Worm (Caenorhabditis elegans): ENCODE results near the gene unc-9.

DNA sequence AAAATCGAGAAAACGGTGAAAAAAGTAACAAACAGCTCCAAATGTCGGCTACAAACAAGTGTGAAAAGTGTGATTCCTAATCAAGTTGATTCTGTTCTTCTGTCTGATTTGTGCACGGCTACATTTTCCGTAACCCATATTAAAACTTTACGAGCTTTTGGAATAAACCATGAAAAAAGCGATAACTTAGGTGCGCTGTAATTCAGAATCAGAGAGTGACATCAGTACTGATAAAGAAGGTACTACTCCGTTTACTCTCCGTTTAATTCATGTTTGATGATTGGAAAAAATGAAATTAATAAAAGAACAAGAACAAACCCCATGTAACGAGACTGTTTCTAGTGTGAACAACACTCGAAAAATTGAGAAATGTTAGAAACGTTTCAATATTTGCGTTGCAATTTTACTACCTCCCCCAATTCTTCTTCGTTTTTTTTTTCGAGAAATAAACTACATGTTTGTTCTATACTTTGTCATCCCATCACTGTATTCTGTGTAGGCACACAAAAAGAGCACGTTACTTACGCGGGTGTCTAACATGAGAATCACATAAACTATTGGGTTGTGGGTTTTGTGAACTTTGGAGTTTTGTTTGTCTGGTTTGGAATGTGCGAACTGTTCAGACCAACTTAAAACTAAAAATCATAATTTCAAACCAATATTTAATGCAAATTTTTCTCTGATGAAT, 39.1 kb upstream of the unc-9 start:
- no peak for TF ChIP-seq nhr-48 (tag; optimal IDR thresholded peaks at IDR 0.05)
- no peak for TF ChIP-seq egl-27 (tag; optimal IDR thresholded peaks at IDR 0.05)
- TF ChIP-seq lsy-2 (tag; optimal IDR thresholded peaks at IDR 0.05), result no peak
- no peak for TF ChIP-seq ceh-82 (tag; optimal IDR thresholded peaks at IDR 0.05)
- no peak for TF ChIP-seq ztf-11 (tag; optimal IDR thresholded peaks at IDR 0.05)

All from whole organism, L4 larva.